Fruit fly (Drosophila melanogaster) whole organism: Measurements from ENCODE around the gene Thor.

Experiments used
- CG8478 ChIP-seq: fragments of >200 bp; optimal IDR thresholded peaks from 2 replicates; lab custom pipeline; 2018; ENCODE audit warnings: inconsistent platforms
- Dll ChIP-seq: fragments of >200 bp; optimal IDR thresholded peaks from 2 replicates; lab custom pipeline; 2017
- EcR ChIP-seq, 2 experiments: fragments of >200 bp; optimal IDR thresholded peaks; 2 replicates each; lab custom pipeline; 2017; ENCODE audit warnings: missing biosample characterization in 2 of 2, missing genetic modification characterization in 2 of 2, missing genetic modification reagents in 2 of 2
- pan ChIP-seq: fragments of >200 bp; optimal IDR thresholded peaks from 2 replicates; lab custom pipeline; 2017
- usp ChIP-seq: fragments of >200 bp; optimal IDR thresholded peaks from 2 replicates; lab custom pipeline; 2017; ENCODE audit warnings: missing biosample characterization, missing genetic modification characterization, mixed read lengths

DNA sequence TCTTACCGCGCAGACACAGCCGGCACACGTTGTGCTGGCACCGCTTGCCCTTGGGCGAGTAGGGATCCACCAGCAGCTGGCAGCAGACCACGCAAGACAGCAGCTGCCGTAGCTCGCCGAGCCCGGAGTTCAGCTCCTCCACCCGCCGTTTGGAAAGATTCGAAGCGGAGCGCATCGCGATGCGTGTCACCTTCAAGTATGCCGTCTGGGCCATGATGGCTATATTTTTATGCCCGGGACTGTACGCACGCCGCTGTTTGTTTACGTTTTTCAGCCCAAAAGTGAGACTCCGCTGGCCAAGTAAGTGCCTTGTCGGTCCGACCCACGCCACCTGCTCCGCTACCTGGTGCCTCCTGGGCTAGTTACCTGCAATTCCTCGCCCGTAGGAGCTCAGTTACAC is 12.8 kb upstream of the Thor start:
- TF ChIP-seq CG8478 (no peak), usp (no peak), EcR (GFP tag; optimal IDR thresholded peaks at IDR 0.05; lab: Kevin White, UChicago) (no peak), Dll (lab: Kevin White, UChicago) (no peak), pan (lab: Kevin White, UChicago) (no peak)
